Fruit fly (Drosophila melanogaster) whole organism, pupa: ENCODE measurements around the gene Eip75B.

ENCODE experiments used
- CG10348 ChIP-seq: fragments of 200-800 bp; sonication (Bioruptor generic); IDR thresholded peaks from 2 replicates; pipeline ENCODE4 v1.3.6; 2022; ENCODE audit warnings: missing biosample characterization, missing genetic modification characterization
- CG12605 ChIP-seq: fragments of 200-800 bp; sonication (Bioruptor generic); IDR thresholded peaks from 2 replicates; pipeline ENCODE4 v1.3.6; 2022; ENCODE audit warnings: missing biosample characterization, missing genetic modification characterization
- CG13204 ChIP-seq: fragments of 200-800 bp; sonication (Bioruptor generic); optimal IDR thresholded peaks from 2 replicates; lab custom pipeline; 2018; ENCODE audit warnings: missing biosample characterization, mild to moderate bottlenecking, missing genetic modification characterization, moderate library complexity
- CG14655 ChIP-seq: fragments of 200-800 bp; sonication (Bioruptor generic); optimal IDR thresholded peaks from 3 replicates; lab custom pipeline; 2017; ENCODE audit warnings: mild to moderate bottlenecking, missing biosample characterization, missing genetic modification reagents, missing genetic modification characterization
- CG15710 ChIP-seq: fragments of 200-800 bp; sonication (Bioruptor generic); optimal IDR thresholded peaks from 2 replicates; lab custom pipeline; 2018; ENCODE audit warnings: missing biosample characterization, mild to moderate bottlenecking, missing genetic modification characterization, moderate library complexity
- CG17806 ChIP-seq: fragments of 200-800 bp; sonication (Bioruptor generic); optimal IDR thresholded peaks from 2 replicates; lab custom pipeline; 2018; ENCODE audit warnings: missing biosample characterization, mild to moderate bottlenecking, missing genetic modification characterization, moderate library complexity
- CG32121 ChIP-seq: fragments of 200-800 bp; sonication (Bioruptor generic); IDR thresholded peaks from 2 replicates; pipeline ENCODE4 v1.3.6; 2022; ENCODE audit warnings: missing biosample characterization, missing genetic modification characterization
- CG34367 ChIP-seq: fragments of 200-800 bp; sonication (Bioruptor generic); optimal IDR thresholded peaks from 2 replicates; lab custom pipeline; 2018; ENCODE audit warnings: missing biosample characterization, mild to moderate bottlenecking, missing genetic modification characterization
- CG4496 ChIP-seq: fragments of 200-800 bp; sonication (Bioruptor generic); IDR thresholded peaks from 3 replicates; pipeline ENCODE4 v1.3.6; 2022; ENCODE audit warnings: missing biosample characterization, missing genetic modification characterization
- CG8159 ChIP-seq: fragments of 200-800 bp; sonication (Bioruptor generic); optimal IDR thresholded peaks from 3 replicates; lab custom pipeline; 2018; ENCODE audit warnings: missing biosample characterization, mild to moderate bottlenecking, missing genetic modification characterization, moderate library complexity
- CG8301 ChIP-seq: fragments of 200-800 bp; sonication (Bioruptor generic); optimal IDR thresholded peaks from 2 replicates; lab custom pipeline; 2018; ENCODE audit warnings: missing biosample characterization, mild to moderate bottlenecking, missing genetic modification characterization
- CG9948 ChIP-seq: fragments of 200-800 bp; sonication (Bioruptor generic); optimal IDR thresholded peaks from 2 replicates; lab custom pipeline; 2018; ENCODE audit warnings: missing biosample characterization, mild to moderate bottlenecking, missing genetic modification characterization, moderate library complexity
- D1 ChIP-seq: fragments of 200-800 bp; sonication (Bioruptor generic); optimal IDR thresholded peaks from 2 replicates; lab custom pipeline; 2018; ENCODE audit warnings: missing biosample characterization, mild to moderate bottlenecking, missing genetic modification characterization, moderate library complexity
- EcR ChIP-seq: fragments of 200-800 bp; sonication (Bioruptor generic); optimal IDR thresholded peaks from 3 replicates; lab custom pipeline; 2019; ENCODE audit warnings: missing biosample characterization, missing genetic modification characterization, mild to moderate bottlenecking, moderate library complexity, missing genetic modification reagents
- Ets98B ChIP-seq: fragments of 200-800 bp; sonication (Bioruptor generic); IDR thresholded peaks from 2 replicates; pipeline ENCODE4 v1.3.6; 2022; ENCODE audit warnings: missing biosample characterization, missing genetic modification characterization
- Pif1A ChIP-seq: fragments of 200-800 bp; sonication (Bioruptor generic); optimal IDR thresholded peaks from 3 replicates; lab custom pipeline; 2016; ENCODE audit warnings: missing biosample characterization, missing genetic modification characterization
- Pif1B ChIP-seq: fragments of 200-800 bp; sonication (Bioruptor generic); optimal IDR thresholded peaks from 3 replicates; lab custom pipeline; 2016; ENCODE audit warnings: missing biosample characterization, missing genetic modification characterization
- Snoo ChIP-seq: fragments of 200-800 bp; sonication (Bioruptor generic); optimal IDR thresholded peaks from 3 replicates; lab custom pipeline; 2017; ENCODE audit warnings: missing biosample characterization, mild to moderate bottlenecking, missing genetic modification characterization, inconsistent platforms
- fd96Ca ChIP-seq: fragments of 200-800 bp; sonication (Bioruptor generic); IDR thresholded peaks from 3 replicates; pipeline ENCODE4 v1.3.6; 2022; ENCODE audit warnings: missing biosample characterization, missing genetic modification characterization
- gl ChIP-seq: fragments of 200-800 bp; sonication (Bioruptor generic); optimal IDR thresholded peaks from 2 replicates; lab custom pipeline; 2018; ENCODE audit warnings: missing biosample characterization, mild to moderate bottlenecking, missing genetic modification characterization
- rn ChIP-seq: fragments of 200-800 bp; sonication (Bioruptor generic); IDR thresholded peaks from 2 replicates; pipeline ENCODE4 v1.3.6; 2022; ENCODE audit warnings: missing biosample characterization, missing genetic modification characterization

The Eip75B gene

dm6 chr3L:17938622-17939021, 125.9 kb downstream of the Eip75B start:
- TF ChIP-seq Ets98B (GFP tag; lab: Robert Waterston, UW) (no peak), CG10348 (GFP tag; lab: Robert Waterston, UW) (no peak), CG9948 (tag; lab: Kevin White, UChicago) (no peak), CG8301 (tag; lab: Kevin White, UChicago) (no peak), CG4496 (GFP tag; lab: Robert Waterston, UW) (no peak), fd96Ca (GFP tag; lab: Robert Waterston, UW) (no peak), CG8159 (tag; lab: Kevin White, UChicago) (no peak), D1 (tag; lab: Kevin White, UChicago) (no peak), EcR (GFP tag; lab: Kevin White, UChicago) (no peak), CG32121 (GFP tag; lab: Robert Waterston, UW) (no peak), CG13204 (GFP tag; lab: Kevin White, UChicago) (no peak), Pif1B (GFP tag; lab: Kevin White, UChicago) (no peak), rn (no peak), CG17806 (tag; lab: Kevin White, UChicago) (no peak), CG34367 (tag; lab: Kevin White, UChicago) (no peak), gl (tag; lab: Kevin White, UChicago) (no peak), Pif1A (no peak), CG12605 (GFP tag; lab: Robert Waterston, UW) (no peak), CG14655 (GFP tag; lab: Kevin White, UChicago) (no peak)

dm6 chr3L:17937315-17937714, 127.2 kb downstream of the Eip75B start:
- no peak for TF ChIP-seq Snoo
- no peak for TF ChIP-seq CG32121 (GFP tag; lab: Robert Waterston, UW)
- TF ChIP-seq Ets98B (GFP tag; lab: Robert Waterston, UW), result no peak
- TF ChIP-seq EcR (GFP tag; lab: Kevin White, UChicago), result no peak
- no peak for TF ChIP-seq CG9948 (tag; lab: Kevin White, UChicago)
- TF ChIP-seq D1 (tag; lab: Kevin White, UChicago), result no peak
- TF ChIP-seq CG14655 (GFP tag; lab: Kevin White, UChicago), result no peak
- no peak for TF ChIP-seq CG13204 (GFP tag; lab: Kevin White, UChicago)
- TF ChIP-seq CG8159 (tag; lab: Kevin White, UChicago), result no peak

dm6 chr3L:17935032-17935431, 129.5 kb downstream of the Eip75B start:
- TF ChIP-seq CG8301 (tag; lab: Kevin White, UChicago) (no peak), Pif1A (no peak), CG17806 (tag; lab: Kevin White, UChicago) (no peak), CG32121 (GFP tag; lab: Robert Waterston, UW) (no peak), CG8159 (tag; lab: Kevin White, UChicago) (no peak), Snoo (no peak), rn (no peak), CG12605 (GFP tag; lab: Robert Waterston, UW) (no peak), EcR (GFP tag; lab: Kevin White, UChicago) (no peak), CG9948 (tag; lab: Kevin White, UChicago) (no peak), D1 (tag; lab: Kevin White, UChicago) (no peak), CG13204 (GFP tag; lab: Kevin White, UChicago) (no peak), CG10348 (GFP tag; lab: Robert Waterston, UW) (no peak), CG15710 (tag; lab: Kevin White, UChicago) (no peak), CG34367 (tag; lab: Kevin White, UChicago) (no peak), CG14655 (GFP tag; lab: Kevin White, UChicago) (no peak), gl (tag; lab: Kevin White, UChicago) (no peak), Ets98B (GFP tag; lab: Robert Waterston, UW) (no peak)

dm6 chr3L:17933788-17934318, 130.6 kb downstream of the Eip75B start:
- TF ChIP-seq Ets98B (GFP tag; lab: Robert Waterston, UW) (no peak), CG32121 (GFP tag; lab: Robert Waterston, UW) (no peak), CG17806 (tag; lab: Kevin White, UChicago) (no peak), EcR (GFP tag; lab: Kevin White, UChicago) (no peak), CG13204 (GFP tag; lab: Kevin White, UChicago) (no peak)

dm6 chr3L:17933065-17933464, 131.4 kb downstream of the Eip75B start:
- no peak for TF ChIP-seq Pif1A
- no peak for TF ChIP-seq gl (tag; lab: Kevin White, UChicago)
- no peak for TF ChIP-seq CG15710 (tag; lab: Kevin White, UChicago)
- no peak for TF ChIP-seq CG8159 (tag; lab: Kevin White, UChicago)
- no peak for TF ChIP-seq CG17806 (tag; lab: Kevin White, UChicago)
- no peak for TF ChIP-seq Ets98B (GFP tag; lab: Robert Waterston, UW)
- TF ChIP-seq CG9948 (tag; lab: Kevin White, UChicago), result no peak
- TF ChIP-seq rn, result no peak
- no peak for TF ChIP-seq CG34367 (tag; lab: Kevin White, UChicago)
- TF ChIP-seq Pif1B (GFP tag; lab: Kevin White, UChicago), result no peak
- no peak for TF ChIP-seq D1 (tag; lab: Kevin White, UChicago)
- no peak for TF ChIP-seq CG8301 (tag; lab: Kevin White, UChicago)
- TF ChIP-seq CG32121 (GFP tag; lab: Robert Waterston, UW), result no peak
- no peak for TF ChIP-seq CG13204 (GFP tag; lab: Kevin White, UChicago)
- no peak for TF ChIP-seq Snoo
- no peak for TF ChIP-seq CG14655 (GFP tag; lab: Kevin White, UChicago)
- TF ChIP-seq, all 21 proteins: peak for 0

- TF ChIP-seq EcR (GFP tag; lab: Kevin White, UChicago) (peak; percentile 66), CG10348 (GFP tag; lab: Robert Waterston, UW) (no peak)
These were observed 132.6 kb downstream of the Eip75B start for dm6 chr3L:17931887-17932286.
